Worm (Caenorhabditis elegans): ENCODE data around the gene nuaf-1.

ce11 chrV:13536058-13536579, 32.3 kb downstream of the nuaf-1 start, which contains the start of gene frpr-5:
- no peak for TF ChIP-seq him-1 (tag; optimal IDR thresholded peaks at IDR 0.05)
- no peak for TF ChIP-seq dao-5 (tag; optimal IDR thresholded peaks at IDR 0.05)
- no peak for TF ChIP-seq W03F9.2 (tag; optimal IDR thresholded peaks at IDR 0.05)
